Worm (Caenorhabditis elegans) whole organism, young adult: ENCODE results near the gene F42A6.2.

Experiments
- B0035.1 ChIP-seq: sonication (generic microtip); optimal IDR thresholded peaks from 2 replicates; lab custom pipeline; 2016; ENCODE audit warnings: missing genetic modification characterization, mild to moderate bottlenecking, missing compliant biosample characterization, missing genotype, missing genetic modification reagents
- D2030.7 ChIP-seq: fragments of 200-800 bp; sonication (Bioruptor generic); IDR thresholded peaks from 2 replicates; pipeline ENCODE4 v1.3.6; 2022; ENCODE audit warnings: missing genetic modification reagents, missing genetic modification characterization, missing compliant biosample characterization
- F10E7.11 ChIP-seq: sonication (generic microtip); optimal IDR thresholded peaks from 2 replicates; lab custom pipeline; 2017; ENCODE audit warnings: mild to moderate bottlenecking, missing genetic modification characterization, moderate library complexity, missing compliant biosample characterization
- F22D6.2 ChIP-seq: sonication (generic microtip); optimal IDR thresholded peaks from 2 replicates; lab custom pipeline; 2016; ENCODE audit warnings: mild to moderate bottlenecking, missing genetic modification characterization, missing compliant biosample characterization
- F23B12.7 ChIP-seq: sonication (generic microtip); optimal IDR thresholded peaks from 2 replicates; lab custom pipeline; 2017; ENCODE audit warnings: missing genetic modification characterization, mild to moderate bottlenecking, missing compliant biosample characterization, antibody characterized with exemption, moderate library complexity; ENCODE audit not compliant: insufficient read depth
- F37B4.10 ChIP-seq: fragments of 200-800 bp; sonication (Bioruptor generic); IDR thresholded peaks from 2 replicates; pipeline ENCODE4 v1.3.6; 2022; ENCODE audit warnings: missing genetic modification characterization, missing compliant biosample characterization
- F49E8.2 ChIP-seq: sonication (generic microtip); optimal IDR thresholded peaks from 3 replicates; lab custom pipeline; 2017; ENCODE audit warnings: missing genetic modification characterization, mild to moderate bottlenecking, missing compliant biosample characterization, antibody characterized with exemption, moderate library complexity; ENCODE audit not compliant: insufficient read depth
- F57A8.1 ChIP-seq: fragments of 200-800 bp; sonication (Bioruptor generic); optimal IDR thresholded peaks from 2 replicates; lab custom pipeline; 2018; ENCODE audit warnings: mild to moderate bottlenecking, missing genetic modification characterization, moderate library complexity, missing compliant biosample characterization
- Y56A3A.18 ChIP-seq: fragments of 200-800 bp; sonication (Bioruptor generic); IDR thresholded peaks from 2 replicates; pipeline ENCODE4 v1.3.6; 2022; ENCODE audit warnings: missing genetic modification reagents, missing genetic modification characterization, missing compliant biosample characterization
- Y67H2A.10 ChIP-seq: fragments of 200-800 bp; sonication (Bioruptor generic); conservative IDR thresholded peaks from 2 replicates; pipeline ENCODE4 v1.3.6; 2022; ENCODE audit warnings: missing genetic modification reagents, missing genetic modification characterization, missing compliant biosample characterization
- Y79H2A.3 ChIP-seq: fragments of 200-800 bp; sonication (Bioruptor generic); conservative IDR thresholded peaks from 2 replicates; pipeline ENCODE4 v1.3.6; 2022; ENCODE audit warnings: missing genetic modification reagents, missing genetic modification characterization, missing compliant biosample characterization
- Y95B8A.8 ChIP-seq: fragments of 200-800 bp; sonication (Bioruptor generic); IDR thresholded peaks from 2 replicates; pipeline ENCODE4 v1.3.6; 2022; ENCODE audit warnings: missing genetic modification reagents, missing genetic modification characterization, missing compliant biosample characterization
- ama-1 ChIP-seq, 3 experiments: fragments of 150-350 bp in 1 of 3; sonication (generic microtip) in 2 of 3; optimal IDR thresholded peaks; 2 replicates each; lab custom pipeline; 2014 to 2018; ENCODE audit warnings: missing biosample characterization in 2 of 3, missing genetic modification characterization in 2 of 3, missing genetic modification reagents in 2 of 3
- attf-5 ChIP-seq: fragments of 200-800 bp; sonication (Bioruptor generic); optimal IDR thresholded peaks from 2 replicates; lab custom pipeline; 2018; ENCODE audit warnings: mild to moderate bottlenecking, missing genetic modification characterization, missing compliant biosample characterization
- attf-6 ChIP-seq: fragments of 200-800 bp; sonication (Bioruptor generic); IDR thresholded peaks from 2 replicates; pipeline ENCODE4 v1.3.6; 2022; ENCODE audit warnings: missing genetic modification reagents, missing genetic modification characterization, missing compliant biosample characterization
- bed-2 ChIP-seq: fragments of 200-800 bp; sonication (Bioruptor generic); IDR thresholded peaks from 2 replicates; pipeline ENCODE4 v1.3.6; 2022; ENCODE audit warnings: missing genetic modification reagents, missing genetic modification characterization, missing compliant biosample characterization
- ccch-3 ChIP-seq: fragments of 200-800 bp; sonication (Bioruptor generic); optimal IDR thresholded peaks from 2 replicates; lab custom pipeline; 2018; ENCODE audit warnings: mild to moderate bottlenecking, missing genetic modification characterization, missing compliant biosample characterization
- cebp-2 ChIP-seq: fragments of 200-800 bp; sonication (Bioruptor generic); IDR thresholded peaks from 2 replicates; pipeline ENCODE4 v1.3.6; 2022; ENCODE audit warnings: missing genetic modification characterization, missing compliant biosample characterization
- ceh-58 ChIP-seq: fragments of 200-800 bp; sonication (Bioruptor generic); IDR thresholded peaks from 2 replicates; pipeline ENCODE4 v1.3.6; 2022; ENCODE audit warnings: missing genetic modification characterization, missing compliant biosample characterization
- chd-7 ChIP-seq: sonication (generic microtip); optimal IDR thresholded peaks from 2 replicates; lab custom pipeline; 2016; ENCODE audit warnings: mild to moderate bottlenecking, missing genetic modification characterization, moderate library complexity, missing compliant biosample characterization
- dpff-1 ChIP-seq: sonication (generic microtip); optimal IDR thresholded peaks from 2 replicates; lab custom pipeline; 2017; ENCODE audit warnings: mild to moderate bottlenecking, missing genetic modification characterization, missing compliant biosample characterization
- dpl-1 ChIP-seq: fragments of 150-350 bp; optimal IDR thresholded peaks from 2 replicates; lab custom pipeline; 2014; ENCODE audit warnings: missing biosample characterization, missing genetic modification reagents, missing genetic modification characterization
- efl-1 ChIP-seq: fragments of 150-350 bp; optimal IDR thresholded peaks from 2 replicates; lab custom pipeline; 2014; ENCODE audit warnings: missing biosample characterization, missing genetic modification reagents, missing genetic modification characterization
- egl-18 ChIP-seq: fragments of 200-800 bp; sonication (Bioruptor generic); IDR thresholded peaks from 2 replicates; pipeline ENCODE4 v1.3.6; 2022; ENCODE audit warnings: missing genetic modification reagents, missing genetic modification characterization, missing compliant biosample characterization
- egrh-3 ChIP-seq: fragments of 200-800 bp; sonication (Bioruptor generic); IDR thresholded peaks from 2 replicates; pipeline ENCODE4 v1.3.6; 2022; ENCODE audit warnings: missing genetic modification reagents, missing genetic modification characterization, missing compliant biosample characterization
- ekl-4 ChIP-seq: fragments of 200-800 bp; sonication (Bioruptor generic); IDR thresholded peaks from 2 replicates; pipeline ENCODE4 v1.3.6; 2022; ENCODE audit warnings: missing genetic modification reagents, missing genetic modification characterization, missing compliant biosample characterization
- ets-4 ChIP-seq: fragments of 200-800 bp; sonication (Bioruptor generic); optimal IDR thresholded peaks from 2 replicates; lab custom pipeline; 2018; ENCODE audit warnings: mild to moderate bottlenecking, missing genetic modification characterization, missing compliant biosample characterization
- gei-17 ChIP-seq: fragments of 200-800 bp; sonication (Bioruptor generic); optimal IDR thresholded peaks from 2 replicates; lab custom pipeline; 2018; ENCODE audit warnings: mild to moderate bottlenecking, missing genetic modification characterization, missing compliant biosample characterization
- hlh-26 ChIP-seq: fragments of 200-800 bp; sonication (Bioruptor generic); conservative IDR thresholded peaks from 2 replicates; pipeline ENCODE4 v1.3.6; 2022; ENCODE audit warnings: missing genetic modification reagents, missing genetic modification characterization, missing compliant biosample characterization
- hsf-1 ChIP-seq: fragments of 200-800 bp; sonication (Bioruptor generic); IDR thresholded peaks from 2 replicates; pipeline ENCODE4 v1.3.6; 2022; ENCODE audit warnings: missing genetic modification reagents, missing genetic modification characterization, missing compliant biosample characterization
- lag-1 ChIP-seq: fragments of 200-800 bp; sonication (Bioruptor generic); IDR thresholded peaks from 2 replicates; pipeline ENCODE4 v1.3.6; 2022; ENCODE audit warnings: missing genetic modification reagents, missing genetic modification characterization, missing compliant biosample characterization
- let-526 ChIP-seq: fragments of 200-800 bp; sonication (Bioruptor generic); IDR thresholded peaks from 2 replicates; pipeline ENCODE4 v1.3.6; 2022; ENCODE audit warnings: missing genetic modification reagents, missing genetic modification characterization, missing compliant biosample characterization
- let-607 ChIP-seq, 2 experiments: fragments of 200-800 bp in 1 of 2; sonication (Bioruptor generic) in 1 of 2; sonication (generic microtip) in 1 of 2; optimal IDR thresholded peaks; 2 replicates each; lab custom pipeline; 2016 to 2018; ENCODE audit warnings: mild to moderate bottlenecking in 2 of 2, missing compliant biosample characterization in 2 of 2, missing genetic modification characterization in 2 of 2, moderate library complexity in 2 of 2, missing genotype in 1 of 2
- lin-35 ChIP-seq, 3 experiments: fragments of 150-350 bp in 2 of 3; sonication (generic microtip) in 1 of 3; optimal IDR thresholded peaks; 2 replicates each; lab custom pipeline; 2014 to 2018; ENCODE audit warnings: missing biosample characterization in 3 of 3, missing genetic modification characterization in 3 of 3, missing genetic modification reagents in 3 of 3
- lin-40 ChIP-seq: sonication (generic microtip); optimal IDR thresholded peaks from 2 replicates; lab custom pipeline; 2016; ENCODE audit warnings: missing genetic modification characterization, mild to moderate bottlenecking, missing compliant biosample characterization, missing genotype, missing genetic modification reagents
- lin-54 ChIP-seq: fragments of 200-800 bp; sonication (Bioruptor generic); optimal IDR thresholded peaks from 2 replicates; lab custom pipeline; 2018; ENCODE audit warnings: mild to moderate bottlenecking, missing genetic modification characterization, missing compliant biosample characterization
- lir-1 ChIP-seq: fragments of 200-800 bp; sonication (Bioruptor generic); conservative IDR thresholded peaks from 2 replicates; pipeline ENCODE4 v1.3.6; 2022; ENCODE audit warnings: missing genetic modification reagents, missing genetic modification characterization, missing compliant biosample characterization
- madf-10 ChIP-seq: sonication (generic microtip); optimal IDR thresholded peaks from 2 replicates; lab custom pipeline; 2016; ENCODE audit warnings: mild to moderate bottlenecking, missing genetic modification characterization, missing compliant biosample characterization
- nhr-27 ChIP-seq: fragments of 200-800 bp; sonication (Bioruptor generic); optimal IDR thresholded peaks from 2 replicates; lab custom pipeline; 2018; ENCODE audit warnings: mild to moderate bottlenecking, missing genetic modification characterization, moderate library complexity, missing compliant biosample characterization
- nhr-80 ChIP-seq: sonication (generic microtip); optimal IDR thresholded peaks from 2 replicates; lab custom pipeline; 2016; ENCODE audit warnings: missing genetic modification characterization, missing compliant biosample characterization
- snpc-4 ChIP-seq, 5 experiments: fragments of 150-350 bp in 1 of 5; sonication (generic microtip) in 4 of 5; optimal IDR thresholded peaks; 2 replicates each; lab custom pipeline; 2014 to 2018; ENCODE audit warnings: missing genetic modification characterization in 5 of 5, missing biosample characterization in 3 of 5, antibody characterized with exemption in 2 of 5, mild to moderate bottlenecking in 2 of 5, missing compliant biosample characterization in 2 of 5, missing genotype in 2 of 5, moderate library complexity in 2 of 5, missing genetic modification reagents in 1 of 5
- sptf-2 ChIP-seq: fragments of 200-800 bp; sonication (Bioruptor generic); optimal IDR thresholded peaks from 2 replicates; lab custom pipeline; 2018; ENCODE audit warnings: mild to moderate bottlenecking, missing genetic modification characterization, missing compliant biosample characterization
- unc-62 ChIP-seq: fragments of 150-350 bp; optimal IDR thresholded peaks from 2 replicates; lab custom pipeline; 2014; ENCODE audit warnings: missing biosample characterization, missing genetic modification reagents, missing genetic modification characterization
- ztf-18 ChIP-seq: sonication (generic microtip); optimal IDR thresholded peaks from 2 replicates; lab custom pipeline; 2016; ENCODE audit warnings: missing genotype, mild to moderate bottlenecking, missing genetic modification characterization, missing compliant biosample characterization
- ztf-6 ChIP-seq: fragments of 200-800 bp; sonication (Bioruptor generic); IDR thresholded peaks from 2 replicates; pipeline ENCODE4 v1.3.6; 2022; ENCODE audit warnings: missing genetic modification reagents, missing genetic modification characterization, missing compliant biosample characterization

Gene F42A6.2

ce11 chrIV:3310662-3311219 is 30.5 kb upstream of the F42A6.2 start:
- TF ChIP-seq let-607 (tag; optimal IDR thresholded peaks at IDR 0.05; lab: Kevin White, UChicago): peak in 1 of 2 experiments; percentile 30
- TF ChIP-seq nhr-80: peak; percentile 81
- no peak for TF ChIP-seq ztf-18 (tag; lab: Kevin White, UChicago)

ce11 chrIV:3311243-3311642 is 30.0 kb upstream of the F42A6.2 start, which contains the start of gene zip-11:
TSS of gene zip-11 (plus strand) at chrIV:3311276.
- TF ChIP-seq attf-6 (GFP tag; lab: Robert Waterston, UW) (no peak), F22D6.2 (tag; lab: Kevin White, UChicago) (no peak), ets-4 (GFP tag; lab: Kevin White, UChicago) (no peak), D2030.7 (no peak), lin-54 (peak; percentile 51), let-526 (no peak), F37B4.10 (0 out of 2 replicates have a peak, but pooled peaks have one; percentile 24), efl-1 (GFP tag; lab: Kevin White, UChicago) (no peak), F23B12.7 (peak; percentile 29), Y67H2A.10 (no peak), F49E8.2 (tag; lab: Kevin White, UChicago) (no peak), madf-10 (tag; lab: Kevin White, UChicago) (peak; percentile 62), Y56A3A.18 (peak; percentile 69; the same call in 1 of the 2 replicates), hlh-26 (GFP tag; lab: Robert Waterston, UW) (no peak), dpff-1 (tag; lab: Kevin White, UChicago) (no peak), ccch-3 (GFP tag; lab: Kevin White, UChicago) (no peak), gei-17 (peak; percentile 28), lin-40 (tag; lab: Kevin White, UChicago) (peak; percentile 62), F10E7.11 (tag; lab: Kevin White, UChicago) (no peak), ama-1 (optimal IDR thresholded peaks at IDR 0.05; lab: Kevin White, UChicago) (no peak), ama-1 (GFP tag; optimal IDR thresholded peaks at IDR 0.05; lab: Kevin White, UChicago) (no peak), lin-35 (GFP tag; optimal IDR thresholded peaks at IDR 0.05; lab: Kevin White, UChicago) (peak in 1 of 3 experiments; percentile 54), ceh-58 (GFP tag; lab: Robert Waterston, UW) (no peak), Y79H2A.3 (GFP tag; lab: Robert Waterston, UW) (no peak), hsf-1 (GFP tag; lab: Robert Waterston, UW) (no peak), snpc-4 (GFP tag; optimal IDR thresholded peaks at IDR 0.05; lab: Kevin White, UChicago) (no peak), snpc-4 (tag; optimal IDR thresholded peaks at IDR 0.05; lab: Kevin White, UChicago) (peak in 1 of 4 experiments; percentile 18), lir-1 (GFP tag; lab: Robert Waterston, UW) (no peak), bed-2 (no peak), B0035.1 (tag; lab: Kevin White, UChicago) (no peak), lag-1 (GFP tag; lab: Robert Waterston, UW) (no peak), egl-18 (GFP tag; lab: Robert Waterston, UW) (no peak), cebp-2 (GFP tag; lab: Robert Waterston, UW) (no peak), Y95B8A.8 (GFP tag; lab: Robert Waterston, UW) (no peak), egrh-3 (GFP tag; lab: Robert Waterston, UW) (peak; percentile 71; the same call in 1 of the 2 replicates), ztf-6 (no peak), F57A8.1 (GFP tag; lab: Kevin White, UChicago) (no peak), sptf-2 (GFP tag; lab: Kevin White, UChicago) (no peak), unc-62 (GFP tag; lab: Kevin White, UChicago) (no peak), nhr-27 (no peak), dpl-1 (GFP tag; lab: Kevin White, UChicago) (no peak), chd-7 (tag; lab: Kevin White, UChicago) (no peak), attf-5 (GFP tag; lab: Kevin White, UChicago) (peak; percentile 66), ekl-4 (GFP tag; lab: Robert Waterston, UW) (0 out of 2 replicates have a peak, but pooled peaks have one; percentile 30)
